Worm (Caenorhabditis elegans) whole organism, L2 larva: Measurements from ENCODE around the gene sbp-1.

Source experiments
- C34F6.9 ChIP-seq: fragments of 150-350 bp; optimal IDR thresholded peaks from 2 replicates; lab custom pipeline; 2014; ENCODE audit warnings: missing biosample characterization, missing genetic modification characterization
- F13H6.1 ChIP-seq: sonication (generic microtip); optimal IDR thresholded peaks from 2 replicates; lab custom pipeline; 2016; ENCODE audit warnings: missing genetic modification characterization, missing compliant biosample characterization
- R02D3.7 ChIP-seq: fragments of 150-350 bp; optimal IDR thresholded peaks from 2 replicates; lab custom pipeline; 2014; ENCODE audit warnings: missing biosample characterization, missing genetic modification characterization
- Y55F3AM.14 ChIP-seq: fragments of 200-800 bp; sonication (Bioruptor generic); optimal IDR thresholded peaks from 2 replicates; lab custom pipeline; 2018; ENCODE audit warnings: mild to moderate bottlenecking, missing genetic modification characterization, missing compliant biosample characterization
- ama-1 ChIP-seq: fragments of 150-350 bp; optimal IDR thresholded peaks from 2 replicates; lab custom pipeline; 2018; ENCODE audit warnings: inconsistent platforms
- blmp-1 ChIP-seq: sonication (generic microtip); optimal IDR thresholded peaks from 2 replicates; lab custom pipeline; 2017; ENCODE audit warnings: missing genetic modification characterization, mild to moderate bottlenecking, missing compliant biosample characterization, antibody characterized with exemption, moderate library complexity; ENCODE audit not compliant: insufficient read depth
- ceh-16 ChIP-seq: fragments of 150-350 bp; optimal IDR thresholded peaks from 2 replicates; lab custom pipeline; 2014; ENCODE audit warnings: missing biosample characterization, missing genetic modification characterization
- ceh-82 ChIP-seq: fragments of 150-350 bp; optimal IDR thresholded peaks from 2 replicates; lab custom pipeline; 2014; ENCODE audit warnings: missing biosample characterization, missing genetic modification characterization
- crh-2 ChIP-seq: sonication (generic microtip); optimal IDR thresholded peaks from 2 replicates; lab custom pipeline; 2017; ENCODE audit warnings: missing biosample characterization, missing genetic modification characterization
- dmd-4 ChIP-seq: sonication (generic microtip); optimal IDR thresholded peaks from 2 replicates; lab custom pipeline; 2017; ENCODE audit warnings: missing biosample characterization, missing genetic modification characterization
- elt-3 ChIP-seq: sonication (generic microtip); optimal IDR thresholded peaks from 2 replicates; lab custom pipeline; 2017; ENCODE audit warnings: missing biosample characterization, missing genetic modification characterization
- fos-1 ChIP-seq: fragments of 150-350 bp; optimal IDR thresholded peaks from 2 replicates; lab custom pipeline; 2014; ENCODE audit warnings: missing biosample characterization, missing genetic modification characterization
- gmeb-1 ChIP-seq: fragments of 150-350 bp; optimal IDR thresholded peaks from 2 replicates; lab custom pipeline; 2014; ENCODE audit warnings: missing biosample characterization, missing genetic modification characterization
- lin-11 ChIP-seq: fragments of 150-350 bp; sonication (generic microtip); optimal IDR thresholded peaks from 2 replicates; lab custom pipeline; 2014; ENCODE audit warnings: missing biosample characterization, missing genetic modification characterization, inconsistent platforms, mixed read lengths
- lin-13 ChIP-seq: fragments of 150-350 bp; optimal IDR thresholded peaks from 2 replicates; lab custom pipeline; 2014; ENCODE audit warnings: missing biosample characterization, missing genetic modification reagents, missing genetic modification characterization
- lsy-2 ChIP-seq, 2 experiments: fragments of 150-350 bp in 1 of 2; sonication (generic microtip) in 1 of 2; optimal IDR thresholded peaks; 2 replicates each; lab custom pipeline; 2014 to 2017; ENCODE audit warnings: missing biosample characterization in 2 of 2, missing genetic modification characterization in 2 of 2
- mbf-1 ChIP-seq: sonication (generic microtip); optimal IDR thresholded peaks from 2 replicates; lab custom pipeline; 2017; ENCODE audit warnings: missing biosample characterization, missing genetic modification characterization
- mdl-1 ChIP-seq, 2 experiments: fragments of 150-350 bp in 1 of 2; sonication (generic microtip) in 1 of 2; optimal IDR thresholded peaks; 2 replicates each; lab custom pipeline; 2017; ENCODE audit warnings: missing biosample characterization in 2 of 2, missing genetic modification characterization in 2 of 2
- nhr-10 ChIP-seq: sonication (generic microtip); optimal IDR thresholded peaks from 2 replicates; lab custom pipeline; 2017; ENCODE audit warnings: missing biosample characterization, missing genetic modification characterization
- nhr-129 ChIP-seq: fragments of 150-350 bp; optimal IDR thresholded peaks from 2 replicates; lab custom pipeline; 2014; ENCODE audit warnings: missing biosample characterization, missing genetic modification characterization
- nhr-21 ChIP-seq: fragments of 150-350 bp; optimal IDR thresholded peaks from 2 replicates; lab custom pipeline; 2014; ENCODE audit warnings: missing biosample characterization, missing genetic modification characterization
- nhr-23 ChIP-seq: fragments of 150-350 bp; optimal IDR thresholded peaks from 2 replicates; lab custom pipeline; 2014; ENCODE audit warnings: missing biosample characterization, missing genetic modification reagents, missing genetic modification characterization
- nhr-237 ChIP-seq: fragments of 150-350 bp; optimal IDR thresholded peaks from 2 replicates; lab custom pipeline; 2014; ENCODE audit warnings: missing biosample characterization, missing genetic modification characterization
- nhr-25 ChIP-seq: fragments of 150-350 bp; sonication (generic microtip); optimal IDR thresholded peaks from 3 replicates; lab custom pipeline; 2014; ENCODE audit warnings: missing biosample characterization, missing genetic modification characterization
- nhr-6 ChIP-seq: fragments of 150-350 bp; optimal IDR thresholded peaks from 2 replicates; lab custom pipeline; 2014; ENCODE audit warnings: missing biosample characterization, missing genetic modification characterization
- nhr-77 ChIP-seq: fragments of 150-350 bp; optimal IDR thresholded peaks from 2 replicates; lab custom pipeline; 2014; ENCODE audit warnings: missing biosample characterization, missing genetic modification characterization
- peb-1 ChIP-seq: fragments of 150-350 bp; optimal IDR thresholded peaks from 2 replicates; lab custom pipeline; 2014; ENCODE audit warnings: missing biosample characterization, missing genetic modification characterization
- sem-4 ChIP-seq: fragments of 150-350 bp; optimal IDR thresholded peaks from 2 replicates; lab custom pipeline; 2014; ENCODE audit warnings: missing biosample characterization, missing genetic modification reagents, missing genetic modification characterization
- snpc-4 ChIP-seq: fragments of 150-350 bp; optimal IDR thresholded peaks from 2 replicates; lab custom pipeline; 2014; ENCODE audit warnings: missing biosample characterization, missing genetic modification characterization
- unc-39 ChIP-seq: fragments of 150-350 bp; optimal IDR thresholded peaks from 2 replicates; lab custom pipeline; 2014; ENCODE audit warnings: missing biosample characterization, missing genetic modification characterization
- unc-55 ChIP-seq: fragments of 150-350 bp; sonication (generic microtip); optimal IDR thresholded peaks from 3 replicates; lab custom pipeline; 2014; ENCODE audit warnings: missing biosample characterization, missing genetic modification reagents, missing genetic modification characterization
- unc-62 ChIP-seq: fragments of 150-350 bp; optimal IDR thresholded peaks from 2 replicates; lab custom pipeline; 2014; ENCODE audit warnings: missing biosample characterization, missing genetic modification reagents, missing genetic modification characterization
- zag-1 ChIP-seq: fragments of 150-350 bp; optimal IDR thresholded peaks from 2 replicates; lab custom pipeline; 2014; ENCODE audit warnings: missing biosample characterization, missing genetic modification characterization
- ztf-1 ChIP-seq: fragments of 200-800 bp; sonication (Bioruptor generic); conservative IDR thresholded peaks from 2 replicates; pipeline ENCODE4 v1.3.6; 2022; ENCODE audit warnings: missing genetic modification characterization, missing compliant biosample characterization
- ztf-11 ChIP-seq: sonication (generic microtip); optimal IDR thresholded peaks from 2 replicates; lab custom pipeline; 2017; ENCODE audit warnings: missing biosample characterization, missing genetic modification characterization
- ztf-4 ChIP-seq: fragments of 150-350 bp; optimal IDR thresholded peaks from 2 replicates; lab custom pipeline; 2014; ENCODE audit warnings: missing biosample characterization, missing genetic modification characterization

Gene sbp-1

ce11 chrIII:11380555-11380954 is 61.8 kb downstream of the sbp-1 start:
- TF ChIP-seq lsy-2 (tag; optimal IDR thresholded peaks at IDR 0.05; lab: Kevin White, UChicago): peak in 1 of 2 experiments; percentile 30
- TF ChIP-seq mdl-1 (tag; optimal IDR thresholded peaks at IDR 0.05; lab: Kevin White, UChicago): no peak
- no peak for TF ChIP-seq elt-3
- TF ChIP-seq ztf-4 (tag; lab: Kevin White, UChicago): no peak
- no peak for TF ChIP-seq unc-62 (GFP tag; lab: Kevin White, UChicago)
- TF ChIP-seq F13H6.1 (tag; lab: Kevin White, UChicago): no peak
- TF ChIP-seq unc-39 (tag; lab: Kevin White, UChicago): no peak
- TF ChIP-seq ama-1 (lab: Kevin White, UChicago): no peak
- peak; percentile 18 for TF ChIP-seq crh-2 (tag; lab: Kevin White, UChicago)
- TF ChIP-seq sem-4: no peak
- no peak for TF ChIP-seq nhr-6 (tag; lab: Kevin White, UChicago)
- TF ChIP-seq dmd-4: no peak
- TF ChIP-seq blmp-1 (tag; lab: Kevin White, UChicago): no peak
- TF ChIP-seq nhr-237 (tag; lab: Kevin White, UChicago): no peak
- TF ChIP-seq C34F6.9: peak; percentile 25
- TF ChIP-seq unc-55 (GFP tag; lab: Kevin White, UChicago): no peak
- TF ChIP-seq fos-1 (tag; lab: Kevin White, UChicago): peak; percentile 49
- TF ChIP-seq lin-13 (GFP tag; lab: Kevin White, UChicago): peak; percentile 8
- no peak for TF ChIP-seq R02D3.7 (tag; lab: Kevin White, UChicago)
- peak; percentile 21 for TF ChIP-seq nhr-129 (tag; lab: Kevin White, UChicago)
- TF ChIP-seq nhr-25 (tag; lab: Kevin White, UChicago): peak; percentile 19
- TF ChIP-seq nhr-10 (tag; lab: Kevin White, UChicago): no peak
- TF ChIP-seq mbf-1 (tag; lab: Kevin White, UChicago): no peak
- no peak for TF ChIP-seq nhr-21

DNA sequence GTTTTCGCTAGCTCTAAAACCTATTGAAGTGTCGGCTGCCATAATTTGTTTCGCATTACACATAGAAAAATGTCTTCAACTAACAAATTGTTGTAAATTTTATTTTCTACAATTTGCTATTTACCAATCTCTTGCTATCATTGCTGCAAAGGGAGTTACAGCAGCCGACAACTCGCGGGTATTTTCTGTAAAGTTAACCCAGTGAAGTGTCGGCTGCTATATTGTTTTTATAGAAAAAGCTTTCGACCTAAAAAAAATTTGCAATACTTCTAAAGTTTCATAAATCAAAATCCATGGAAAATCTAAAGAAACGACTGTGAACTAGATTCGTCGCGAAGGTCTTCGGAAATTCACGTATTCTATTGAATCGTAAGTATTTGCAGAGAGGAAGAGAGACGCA is 63.5 kb downstream of the sbp-1 start:
- TF ChIP-seq zag-1 (tag; lab: Kevin White, UChicago) (no peak), ama-1 (lab: Kevin White, UChicago) (no peak), mdl-1 (tag; optimal IDR thresholded peaks at IDR 0.05; lab: Kevin White, UChicago) (no peak), mbf-1 (tag; lab: Kevin White, UChicago) (no peak), lsy-2 (tag; optimal IDR thresholded peaks at IDR 0.05; lab: Kevin White, UChicago) (no peak), unc-62 (GFP tag; lab: Kevin White, UChicago) (no peak), ztf-11 (tag; lab: Kevin White, UChicago) (no peak), nhr-77 (tag; lab: Kevin White, UChicago) (no peak), nhr-6 (tag; lab: Kevin White, UChicago) (no peak), lin-11 (no peak), Y55F3AM.14 (GFP tag; lab: Kevin White, UChicago) (no peak), ceh-16 (tag; lab: Kevin White, UChicago) (no peak), nhr-23 (no peak), ztf-1 (GFP tag; lab: Robert Waterston, UW) (no peak), snpc-4 (tag; lab: Kevin White, UChicago) (no peak), gmeb-1 (no peak), ceh-82 (tag; lab: Kevin White, UChicago) (no peak)

- TF ChIP-seq peb-1 (tag; lab: Kevin White, UChicago) (no peak), blmp-1 (tag; lab: Kevin White, UChicago) (peak; percentile 91), lsy-2 (tag; optimal IDR thresholded peaks at IDR 0.05; lab: Kevin White, UChicago) (peak in 1 of 2 experiments; percentile 5), lin-13 (GFP tag; lab: Kevin White, UChicago) (peak; percentile 11), snpc-4 (tag; lab: Kevin White, UChicago) (peak; percentile 87)
These were observed 63.9 kb downstream of the sbp-1 start for ce11 chrIII:11378450-11378849.
